Worm (Caenorhabditis elegans): ENCODE data around the gene F35H8.12.

DNA sequence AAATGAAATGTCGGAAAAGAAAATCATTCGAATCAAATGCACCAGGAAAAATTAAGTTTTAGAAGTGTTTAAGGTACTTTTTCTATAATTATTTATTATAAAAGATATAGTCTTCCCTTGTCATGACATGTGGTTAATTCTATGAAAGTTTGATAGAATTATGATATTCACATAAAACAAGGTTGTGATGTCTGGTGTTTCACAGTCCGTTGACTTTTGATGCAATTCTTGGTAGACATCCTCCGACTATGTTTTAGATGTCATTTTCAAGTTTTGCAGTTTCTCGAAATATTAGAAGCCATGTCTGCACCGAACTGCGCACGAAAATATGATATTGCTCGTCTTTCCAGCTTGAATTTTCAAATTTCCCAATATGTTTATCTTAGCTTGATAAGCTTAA lies 7.2 kb upstream of the F35H8.12 start, which contains the start of gene sra-7:
- TF ChIP-seq W03F9.2 (tag; optimal IDR thresholded peaks at IDR 0.05) = no peak
- TF ChIP-seq him-1 (tag; optimal IDR thresholded peaks at IDR 0.05) = no peak

All from whole organism, L4/young adult.